1 fruit fly cellular context compared by ENCODE assay signal in the genomic region with DNA sequence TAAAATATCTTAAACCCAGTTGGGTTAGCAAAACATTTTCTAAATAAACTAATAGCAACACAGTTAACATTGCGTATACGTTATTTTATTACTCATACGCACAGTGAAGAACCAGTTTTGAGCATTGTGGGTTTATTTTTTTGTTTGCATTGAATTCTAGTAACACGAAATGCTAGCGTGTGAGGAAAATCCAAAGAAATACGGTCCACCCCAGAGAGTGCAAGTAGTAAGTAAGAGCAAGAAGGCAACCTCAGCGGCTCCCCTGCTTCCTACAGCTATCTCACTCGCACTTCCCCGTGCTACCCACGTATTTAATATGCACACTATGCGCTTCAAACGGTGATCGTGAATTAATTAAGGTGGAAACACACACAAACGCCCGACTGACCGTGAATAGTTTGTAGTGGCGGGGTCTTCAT.
A peak's percentile ranks its signal among the peaks of the same experiment; 100 is the strongest.
TF ChIP-seq lines count a peak whose summit lies in the region.

No protein-coding gene starts in this region.

TF ChIP-seq in whole organism, embryonic, 481 proteins besides CTCF, POLR2A, EP300 and RAD21 (continued from another document and continues in another):
- TF ChIP-seq HLH54F (GFP tag; optimal IDR thresholded peaks at IDR 0.05; lab: Kevin White, UChicago) (peak; percentile 84), Dek (tag; optimal IDR thresholded peaks at IDR 0.05; lab: Kevin White, UChicago) (peak; percentile 84), Dbx (GFP tag; IDR thresholded peaks at IDR 0.05; lab: Robert Waterston, UW) (peak; percentile 77), CG2129 (GFP tag; IDR thresholded peaks at IDR 0.05; lab: Robert Waterston, UW; ENCODE audit: partially characterized antibody) (no peak), CG9932 (GFP tag; IDR thresholded peaks at IDR 0.05; lab: Robert Waterston, UW) (peak; percentile 71), Fer3 (tag; optimal IDR thresholded peaks at IDR 0.05; lab: Kevin White, UChicago) (peak; percentile 89), CG18011 (GFP tag; optimal IDR thresholded peaks at IDR 0.05; lab: Kevin White, UChicago) (peak; percentile 71), Spps (tag; optimal IDR thresholded peaks at IDR 0.05; lab: Kevin White, UChicago) (peak; percentile 15), br (optimal IDR thresholded peaks at IDR 0.05; lab: Kevin White, UChicago) (no peak), CG10274 (GFP tag; optimal IDR thresholded peaks at IDR 0.05; lab: Kevin White, UChicago) (peak; percentile 79), amos (GFP tag; IDR thresholded peaks at IDR 0.05; lab: Robert Waterston, UW; ENCODE audit: partially characterized antibody) (no peak), Xbp1 (GFP tag; optimal IDR thresholded peaks at IDR 0.05; lab: Kevin White, UChicago) (peak; percentile 76), nau (GFP tag; optimal IDR thresholded peaks at IDR 0.05; lab: Kevin White, UChicago) (peak; percentile 90), CG7987 (GFP tag; optimal IDR thresholded peaks at IDR 0.05; lab: Kevin White, UChicago) (peak; percentile 88), inv (GFP tag; IDR thresholded peaks at IDR 0.05; lab: Robert Waterston, UW; ENCODE audit: partially characterized antibody) (no peak), Optix (GFP tag; IDR thresholded peaks at IDR 0.05; lab: Robert Waterston, UW) (peak; percentile 64; the same call in 2 of the 3 replicates), CG17359 (tag; optimal IDR thresholded peaks at IDR 0.05; lab: Kevin White, UChicago) (peak; percentile 90), zen (tag; optimal IDR thresholded peaks at IDR 0.05; lab: Kevin White, UChicago) (peak; percentile 62), nmo (GFP tag; optimal IDR thresholded peaks at IDR 0.05; lab: Kevin White, UChicago) (peak; percentile 91), CG13424 (tag; optimal IDR thresholded peaks at IDR 0.05; lab: Kevin White, UChicago) (peak; percentile 93), dimm (GFP tag; IDR thresholded peaks at IDR 0.05; lab: Robert Waterston, UW) (no peak; the same call in 1 of the 2 replicates), esg (GFP tag; conservative IDR thresholded peaks at IDR 0.05; lab: Robert Waterston, UW) (peak; percentile 77), CG30020 (tag; optimal IDR thresholded peaks at IDR 0.05; lab: Kevin White, UChicago) (peak; percentile 60), CG30403 (GFP tag; optimal IDR thresholded peaks at IDR 0.05; lab: Kevin White, UChicago) (peak; percentile 86), CG6254 (GFP tag; optimal IDR thresholded peaks at IDR 0.05; lab: Kevin White, UChicago) (peak; percentile 76), Hmr (GFP tag; optimal IDR thresholded peaks at IDR 0.05; lab: Kevin White, UChicago) (peak; percentile 90), danr (GFP tag; IDR thresholded peaks at IDR 0.05; lab: Robert Waterston, UW) (peak; percentile 72), CG30431 (GFP tag; optimal IDR thresholded peaks at IDR 0.05; lab: Kevin White, UChicago) (peak; percentile 54), CG2889 (GFP tag; IDR thresholded peaks at IDR 0.05; lab: Robert Waterston, UW) (0 out of 3 replicates have a peak, but pooled peaks have one; percentile 52), ken (GFP tag; IDR thresholded peaks at IDR 0.05; lab: Robert Waterston, UW) (0 out of 3 replicates have a peak, but pooled peaks have one; percentile 50), CkIIα-i1 (GFP tag; IDR thresholded peaks at IDR 0.05; lab: Robert Waterston, UW) (no peak), E2f1 (GFP tag; IDR thresholded peaks at IDR 0.05; lab: Robert Waterston, UW) (peak; percentile 72), seq (GFP tag; IDR thresholded peaks at IDR 0.05; lab: Robert Waterston, UW) (peak; percentile 82), cato (GFP tag; optimal IDR thresholded peaks at IDR 0.05; lab: Kevin White, UChicago; ENCODE audit: borderline replicate concordance) (peak; percentile 42), CG31441 (GFP tag; IDR thresholded peaks at IDR 0.05; lab: Robert Waterston, UW) (peak; percentile 86; the same call in 1 of the 2 replicates), prd (optimal IDR thresholded peaks at IDR 0.05; lab: Kevin White, UChicago) (no peak), prd (GFP tag; IDR thresholded peaks at IDR 0.05; lab: Robert Waterston, UW) (peak; percentile 77), Sin3A (optimal IDR thresholded peaks at IDR 0.05; lab: Kevin White, UChicago) (no peak), kni (GFP tag; optimal IDR thresholded peaks at IDR 0.05; lab: Kevin White, UChicago) (peak; percentile 63), Ets97D (GFP tag; optimal IDR thresholded peaks at IDR 0.05; lab: Kevin White, UChicago) (peak; percentile 72), tin (GFP tag; optimal IDR thresholded peaks at IDR 0.05; lab: Kevin White, UChicago) (peak; percentile 76), psq (GFP tag; optimal IDR thresholded peaks at IDR 0.05; lab: Kevin White, UChicago) (peak; percentile 21), wor (GFP tag; IDR thresholded peaks at IDR 0.05; lab: Robert Waterston, UW) (peak; percentile 50; the same call in 1 of the 2 replicates), CG11695 (GFP tag; IDR thresholded peaks at IDR 0.05; lab: Robert Waterston, UW) (peak; percentile 92), ssp (GFP tag; IDR thresholded peaks at IDR 0.05; lab: Robert Waterston, UW) (peak; percentile 51; the same call in 1 of the 2 replicates), CG32532 (GFP tag; IDR thresholded peaks at IDR 0.05; lab: Robert Waterston, UW) (peak; percentile 83), Med (GFP tag; lab: Kevin White, UChicago) (peak; percentile 98), CG3281 (GFP tag; optimal IDR thresholded peaks at IDR 0.05; lab: Kevin White, UChicago) (peak; percentile 94), HmgD (GFP tag; optimal IDR thresholded peaks at IDR 0.05; lab: Kevin White, UChicago) (peak; percentile 42), CG6272 (GFP tag; IDR thresholded peaks at IDR 0.05; lab: Robert Waterston, UW) (peak; percentile 53), CG12744 (GFP tag; optimal IDR thresholded peaks at IDR 0.05; lab: Kevin White, UChicago) (peak; percentile 78), Nf-YB (GFP tag; optimal IDR thresholded peaks at IDR 0.05; lab: Kevin White, UChicago) (peak; percentile 67), Trl (optimal IDR thresholded peaks at IDR 0.05; lab: Kevin White, UChicago) (no peak), Trl (GFP tag; optimal IDR thresholded peaks at IDR 0.05; lab: Kevin White, UChicago) (peak; percentile 52), zfh2 (GFP tag; optimal IDR thresholded peaks at IDR 0.05; lab: Kevin White, UChicago) (peak; percentile 82), ash1 (GFP tag; optimal IDR thresholded peaks at IDR 0.05; lab: Kevin White, UChicago) (peak; percentile 38), B-H2 (GFP tag; optimal IDR thresholded peaks at IDR 0.05; lab: Kevin White, UChicago) (peak; percentile 57), Usf (GFP tag; optimal IDR thresholded peaks at IDR 0.05; lab: Kevin White, UChicago) (peak; percentile 58), Bdp1 (GFP tag; optimal IDR thresholded peaks at IDR 0.05; lab: Kevin White, UChicago) (peak; percentile 61), pita (GFP tag; optimal IDR thresholded peaks at IDR 0.05; lab: Kevin White, UChicago) (no peak), CG3065 (GFP tag; optimal IDR thresholded peaks at IDR 0.05; lab: Kevin White, UChicago) (peak; percentile 46), Taf1 (GFP tag; IDR thresholded peaks at IDR 0.05; lab: Robert Waterston, UW) (peak; percentile 66; the same call in 1 of the 2 replicates), CG16863 (GFP tag; optimal IDR thresholded peaks at IDR 0.05; lab: Kevin White, UChicago) (peak; percentile 74), HLHmδ (GFP tag; optimal IDR thresholded peaks at IDR 0.05; lab: Kevin White, UChicago) (no peak), slp2 (GFP tag; optimal IDR thresholded peaks at IDR 0.05; lab: Kevin White, UChicago) (peak; percentile 81), CG2678 (tag; optimal IDR thresholded peaks at IDR 0.05; lab: Kevin White, UChicago) (peak; percentile 94), CG3726 (GFP tag; IDR thresholded peaks at IDR 0.05; lab: Robert Waterston, UW) (peak; percentile 68; the same call in 1 of the 3 replicates), Meics (GFP tag; optimal IDR thresholded peaks at IDR 0.05; lab: Kevin White, UChicago) (peak; percentile 92), cad (GFP tag; optimal IDR thresholded peaks at IDR 0.05; lab: Kevin White, UChicago) (no peak), CG5953 (GFP tag; IDR thresholded peaks at IDR 0.05; lab: Robert Waterston, UW) (peak; percentile 70; the same call in 1 of the 2 replicates), ci (GFP tag; IDR thresholded peaks at IDR 0.05; lab: Robert Waterston, UW) (peak; percentile 74), bsh (GFP tag; optimal IDR thresholded peaks at IDR 0.05; lab: Kevin White, UChicago) (peak; percentile 71 to 82), sob (GFP tag; IDR thresholded peaks at IDR 0.05; lab: Robert Waterston, UW) (peak; percentile 65), CG6813 (GFP tag; optimal IDR thresholded peaks at IDR 0.05; lab: Kevin White, UChicago) (peak; percentile 82), ems (GFP tag; optimal IDR thresholded peaks at IDR 0.05; lab: Kevin White, UChicago) (peak; percentile 80), dm (GFP tag; optimal IDR thresholded peaks at IDR 0.05; lab: Kevin White, UChicago) (peak; percentile 65), ara (GFP tag; IDR thresholded peaks at IDR 0.05; lab: Robert Waterston, UW) (0 out of 2 replicates have a peak, but pooled peaks have one; percentile 6), tx (GFP tag; optimal IDR thresholded peaks at IDR 0.05; lab: Kevin White, UChicago) (peak; percentile 68), CG34422 (GFP tag; IDR thresholded peaks at IDR 0.05; lab: Robert Waterston, UW) (peak; percentile 81; the same call in 2 of the 3 replicates), PHDP (tag; optimal IDR thresholded peaks at IDR 0.05; lab: Kevin White, UChicago) (peak; percentile 93), Hsf (GFP tag; optimal IDR thresholded peaks at IDR 0.05; lab: Kevin White, UChicago) (peak; percentile 84), Rx (GFP tag; IDR thresholded peaks at IDR 0.05; lab: Robert Waterston, UW) (peak; percentile 32; the same call in 1 of the 2 replicates), CG11093 (GFP tag; IDR thresholded peaks at IDR 0.05; lab: Robert Waterston, UW) (peak; percentile 65; the same call in 2 of the 3 replicates), CG7271 (tag; optimal IDR thresholded peaks at IDR 0.05; lab: Kevin White, UChicago) (no peak), her (GFP tag; optimal IDR thresholded peaks at IDR 0.05; lab: Kevin White, UChicago) (peak; percentile 89), CG4617 (GFP tag; optimal IDR thresholded peaks at IDR 0.05; lab: Kevin White, UChicago; ENCODE audit: borderline replicate concordance) (peak; percentile 29), CG11560 (tag; IDR thresholded peaks at IDR 0.05; lab: Robert Waterston, UW) (peak; percentile 34; the same call in 2 of the 3 replicates), Kr (GFP tag; optimal IDR thresholded peaks at IDR 0.05; lab: Kevin White, UChicago) (no peak), Stat92E (GFP tag; optimal IDR thresholded peaks at IDR 0.05; lab: Kevin White, UChicago) (no peak), peb (GFP tag; IDR thresholded peaks at IDR 0.05; lab: Robert Waterston, UW) (peak; percentile 37; the same call in 1 of the 2 replicates), tup (GFP tag; optimal IDR thresholded peaks at IDR 0.05; lab: Kevin White, UChicago) (no peak), NC2α (GFP tag; optimal IDR thresholded peaks at IDR 0.05; lab: Kevin White, UChicago) (peak; percentile 46), sens-2 (GFP tag; IDR thresholded peaks at IDR 0.05; lab: Robert Waterston, UW) (no peak; the same call in 1 of the 2 replicates), Sry-β (GFP tag; optimal IDR thresholded peaks at IDR 0.05; lab: Kevin White, UChicago) (no peak), oc (tag; optimal IDR thresholded peaks at IDR 0.05; lab: Kevin White, UChicago) (peak; percentile 85), dati (GFP tag; IDR thresholded peaks at IDR 0.05; lab: Robert Waterston, UW) (0 out of 2 replicates have a peak, but pooled peaks have one; percentile 47), CG3995 (GFP tag; optimal IDR thresholded peaks at IDR 0.05; lab: Kevin White, UChicago) (peak; percentile 70), CG12155 (GFP tag; optimal IDR thresholded peaks at IDR 0.05; lab: Kevin White, UChicago) (peak; percentile 75), eve (GFP tag; optimal IDR thresholded peaks at IDR 0.05; lab: Kevin White, UChicago) (peak in 1 of 2 experiments; percentile 98), sima (GFP tag; optimal IDR thresholded peaks at IDR 0.05; lab: Kevin White, UChicago) (peak; percentile 30), ewg (GFP tag; optimal IDR thresholded peaks at IDR 0.05; lab: Kevin White, UChicago) (peak; percentile 67), CG1647 (GFP tag; optimal IDR thresholded peaks at IDR 0.05; lab: Kevin White, UChicago) (peak; percentile 74), Ravus (GFP tag; IDR thresholded peaks at IDR 0.05; lab: Robert Waterston, UW) (peak; percentile 29; the same call in 1 of the 2 replicates), vfl (GFP tag; optimal IDR thresholded peaks at IDR 0.05; lab: Kevin White, UChicago) (peak; percentile 75), CG2712 (tag; optimal IDR thresholded peaks at IDR 0.05; lab: Kevin White, UChicago) (peak; percentile 88), CG11504 (tag; optimal IDR thresholded peaks at IDR 0.05; lab: Kevin White, UChicago) (peak; percentile 92), chif (GFP tag; optimal IDR thresholded peaks at IDR 0.05; lab: Kevin White, UChicago) (peak; percentile 68 to 78), CG17328 (GFP tag; IDR thresholded peaks at IDR 0.05; lab: Robert Waterston, UW) (peak; percentile 50), grn (GFP tag; optimal IDR thresholded peaks at IDR 0.05; lab: Kevin White, UChicago) (peak; percentile 52), Dp (GFP tag; optimal IDR thresholded peaks at IDR 0.05; lab: Kevin White, UChicago) (no peak), CG14014 (GFP tag; IDR thresholded peaks at IDR 0.05; lab: Robert Waterston, UW) (peak; percentile 86), dmrt11E (tag; optimal IDR thresholded peaks at IDR 0.05; lab: Kevin White, UChicago) (no peak), CG4404 (GFP tag; IDR thresholded peaks at IDR 0.05; lab: Robert Waterston, UW) (no peak; the same call in 1 of the 2 replicates), HLH4C (GFP tag; IDR thresholded peaks at IDR 0.05; lab: Robert Waterston, UW; ENCODE audit: partially characterized antibody) (no peak), Dip3 (GFP tag; optimal IDR thresholded peaks at IDR 0.05; lab: Kevin White, UChicago) (peak; percentile 82), Poxn (GFP tag; IDR thresholded peaks at IDR 0.05; lab: Robert Waterston, UW) (peak; percentile 50; the same call in 1 of the 2 replicates), ERR (GFP tag; optimal IDR thresholded peaks at IDR 0.05; lab: Kevin White, UChicago) (peak; percentile 65), B-H1 (GFP tag; IDR thresholded peaks at IDR 0.05; lab: Robert Waterston, UW) (peak; percentile 69), ase (GFP tag; IDR thresholded peaks at IDR 0.05; lab: Robert Waterston, UW) (peak; percentile 57; the same call in 2 of the 3 replicates), trh (GFP tag; optimal IDR thresholded peaks at IDR 0.05; lab: Kevin White, UChicago) (peak; percentile 47), CG15696 (tag; optimal IDR thresholded peaks at IDR 0.05; lab: Kevin White, UChicago) (peak; percentile 56), Hey (tag; optimal IDR thresholded peaks at IDR 0.05; lab: Kevin White, UChicago) (peak; percentile 70)
